Worm (Caenorhabditis elegans): Measurements from ENCODE around the gene F37C4.8.

F37C4.8 gene

ce11 chrIV:3902955-3903354 is 21.9 kb upstream of the F37C4.8 start, which contains the start of gene F56D6.6:
Gene F56D6.6, plus strand, starts transcription at chrIV:3903255.
- TF ChIP-seq dao-5 (tag; optimal IDR thresholded peaks at IDR 0.05) (no peak), him-1 (tag; optimal IDR thresholded peaks at IDR 0.05) (no peak), W03F9.2 (tag; optimal IDR thresholded peaks at IDR 0.05) (no peak)

- TF ChIP-seq him-1 (tag; optimal IDR thresholded peaks at IDR 0.05) (no peak), W03F9.2 (tag; optimal IDR thresholded peaks at IDR 0.05) (no peak), dao-5 (tag; optimal IDR thresholded peaks at IDR 0.05) (no peak)
Measured at ce11 chrIV:3899719-3900554, 18.9 kb upstream of the F37C4.8 start, which contains the start of gene srz-62. Gene srz-62, plus strand, starts transcription at chrIV:3900504.

- TF ChIP-seq him-1 (tag; optimal IDR thresholded peaks at IDR 0.05) (no peak), dao-5 (tag; optimal IDR thresholded peaks at IDR 0.05) (no peak), W03F9.2 (tag; optimal IDR thresholded peaks at IDR 0.05) (no peak)
Measured at ce11 chrIV:3894770-3895169, 13.8 kb upstream of the F37C4.8 start, which contains the start of gene dct-8. Gene dct-8, plus strand, starts transcription at chrIV:3895070.

ce11 chrIV:3894004-3894480 is 13.0 kb upstream of the F37C4.8 start, which contains the start of gene F56D6.8:
Gene F56D6.8, minus strand, starts transcription at chrIV:3894430.
- TF ChIP-seq dao-5 (tag; optimal IDR thresholded peaks at IDR 0.05) (no peak), W03F9.2 (tag; optimal IDR thresholded peaks at IDR 0.05) (no peak), him-1 (tag; optimal IDR thresholded peaks at IDR 0.05) (no peak)

- no peak for TF ChIP-seq him-1 (tag; optimal IDR thresholded peaks at IDR 0.05)
- no peak for TF ChIP-seq W03F9.2 (tag; optimal IDR thresholded peaks at IDR 0.05)
- TF ChIP-seq dao-5 (tag; optimal IDR thresholded peaks at IDR 0.05): no peak
Measured at ce11 chrIV:3892027-3892426, 11.0 kb upstream of the F37C4.8 start, which contains the start of gene F56D6.9. Gene F56D6.9, plus strand, starts transcription at chrIV:3892327.

- no peak for TF ChIP-seq W03F9.2 (tag; optimal IDR thresholded peaks at IDR 0.05)
- no peak for TF ChIP-seq him-1 (tag; optimal IDR thresholded peaks at IDR 0.05)
- TF ChIP-seq dao-5 (tag; optimal IDR thresholded peaks at IDR 0.05): no peak
Measured at ce11 chrIV:3888963-3889362, 7.9 kb upstream of the F37C4.8 start, which contains the start of gene oac-21. Gene oac-21, plus strand, starts transcription at chrIV:3889263.

- TF ChIP-seq him-1 (tag; optimal IDR thresholded peaks at IDR 0.05) (no peak), dao-5 (tag; optimal IDR thresholded peaks at IDR 0.05) (no peak), W03F9.2 (tag; optimal IDR thresholded peaks at IDR 0.05) (no peak)
Measured at ce11 chrIV:3885369-3885768, 4.3 kb upstream of the F37C4.8 start, which contains the start of gene oac-22. Gene oac-22, plus strand, starts transcription at chrIV:3885669.

- TF ChIP-seq him-1 (tag; optimal IDR thresholded peaks at IDR 0.05): no peak
- TF ChIP-seq W03F9.2 (tag; optimal IDR thresholded peaks at IDR 0.05): no peak
- no peak for TF ChIP-seq dao-5 (tag; optimal IDR thresholded peaks at IDR 0.05)
Measured at ce11 chrIV:3878283-3878938, 2.6 kb downstream of the F37C4.8 start, which contains the start of gene F37C4.6. Gene F37C4.6, minus strand, starts transcription at chrIV:3878333.

ce11 chrIV:3876955-3877354 is 4.1 kb downstream of the F37C4.8 start:
- TF ChIP-seq dao-5 (tag; optimal IDR thresholded peaks at IDR 0.05): no peak
- TF ChIP-seq him-1 (tag; optimal IDR thresholded peaks at IDR 0.05): no peak
- no peak for TF ChIP-seq W03F9.2 (tag; optimal IDR thresholded peaks at IDR 0.05)

- no peak for TF ChIP-seq dao-5 (tag; optimal IDR thresholded peaks at IDR 0.05)
- no peak for TF ChIP-seq him-1 (tag; optimal IDR thresholded peaks at IDR 0.05)
- TF ChIP-seq W03F9.2 (tag; optimal IDR thresholded peaks at IDR 0.05): no peak
Measured at ce11 chrIV:3875260-3875659, 5.8 kb downstream of the F37C4.8 start.

- no peak for TF ChIP-seq dao-5 (tag; optimal IDR thresholded peaks at IDR 0.05)
- no peak for TF ChIP-seq W03F9.2 (tag; optimal IDR thresholded peaks at IDR 0.05)
- TF ChIP-seq him-1 (tag; optimal IDR thresholded peaks at IDR 0.05): no peak
Measured at ce11 chrIV:3874417-3874816, 6.6 kb downstream of the F37C4.8 start.

- no peak for TF ChIP-seq W03F9.2 (tag; optimal IDR thresholded peaks at IDR 0.05)
- no peak for TF ChIP-seq dao-5 (tag; optimal IDR thresholded peaks at IDR 0.05)
Measured at ce11 chrIV:3873706-3874105, 7.3 kb downstream of the F37C4.8 start, which contains the start of gene F37C4.5. Gene F37C4.5, minus strand, starts transcription at chrIV:3873806.

- TF ChIP-seq W03F9.2 (tag; optimal IDR thresholded peaks at IDR 0.05): no peak
- TF ChIP-seq him-1 (tag; optimal IDR thresholded peaks at IDR 0.05): no peak
- TF ChIP-seq dao-5 (tag; optimal IDR thresholded peaks at IDR 0.05): no peak
Measured at ce11 chrIV:3873195-3873594, 7.8 kb downstream of the F37C4.8 start.

ce11 chrIV:3869875-3870274 is 11.1 kb downstream of the F37C4.8 start:
- no peak for TF ChIP-seq dao-5 (tag; optimal IDR thresholded peaks at IDR 0.05)
